Worm (Caenorhabditis elegans) whole organism, early embryonic: Measurements from ENCODE around the gene gba-1.

Experiments
- F13C5.2 ChIP-seq: sonication (generic microtip); optimal IDR thresholded peaks from 2 replicates; lab custom pipeline; 2017; ENCODE audit warnings: mild to moderate bottlenecking, missing genetic modification characterization, inconsistent platforms, missing compliant biosample characterization
- ama-1 ChIP-seq: fragments of 150-350 bp; optimal IDR thresholded peaks from 2 replicates; lab custom pipeline; 2014
- ets-7 ChIP-seq: sonication (generic microtip); optimal IDR thresholded peaks from 2 replicates; lab custom pipeline; 2016; ENCODE audit warnings: missing genotype, missing genetic modification characterization, missing compliant biosample characterization
- flt-1 ChIP-seq: fragments of 200-800 bp; sonication (Bioruptor generic); IDR thresholded peaks from 2 replicates; pipeline ENCODE4 v1.3.6; 2022; ENCODE audit warnings: missing genetic modification characterization, missing compliant biosample characterization
- hmg-4 ChIP-seq: fragments of 200-800 bp; sonication (Bioruptor generic); optimal IDR thresholded peaks from 2 replicates; lab custom pipeline; 2018; ENCODE audit warnings: mild to moderate bottlenecking, missing genetic modification characterization, missing compliant biosample characterization
- sea-1 ChIP-seq: fragments of 200-800 bp; sonication (Bioruptor generic); conservative IDR thresholded peaks from 2 replicates; pipeline ENCODE4 v1.3.6; 2022; ENCODE audit warnings: missing genetic modification characterization, missing compliant biosample characterization
- tbx-11 ChIP-seq: fragments of 200-800 bp; sonication (Bioruptor generic); IDR thresholded peaks from 2 replicates; pipeline ENCODE4 v1.3.6; 2022; ENCODE audit warnings: missing genetic modification characterization, missing compliant biosample characterization
- tbx-37 ChIP-seq: fragments of 200-800 bp; sonication (Bioruptor generic); conservative IDR thresholded peaks from 2 replicates; pipeline ENCODE4 v1.3.6; 2022; ENCODE audit warnings: missing genetic modification reagents, missing genetic modification characterization, missing compliant biosample characterization
- tra-4 ChIP-seq: sonication (generic microtip); optimal IDR thresholded peaks from 2 replicates; lab custom pipeline; 2017; ENCODE audit warnings: missing genetic modification characterization, missing compliant biosample characterization

DNA sequence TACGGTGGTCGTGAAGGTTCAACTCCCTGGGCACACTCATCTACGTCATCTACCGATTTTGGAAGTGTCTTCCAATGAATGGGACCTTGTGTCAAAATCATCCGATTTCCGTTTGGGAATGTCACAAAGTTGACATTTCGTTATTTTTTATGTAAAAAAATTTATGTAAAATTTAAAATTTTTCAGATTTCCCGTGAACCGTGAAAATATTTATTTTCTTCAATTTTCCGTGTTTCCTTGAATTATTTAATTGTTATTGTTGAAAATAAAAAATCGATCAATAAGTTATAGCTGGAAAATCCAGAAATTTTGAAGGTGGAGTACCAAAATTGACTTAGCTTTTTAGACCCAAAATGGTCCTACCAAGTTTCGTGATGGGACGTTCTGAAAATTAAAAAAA, 40.9 kb upstream of the gba-1 start, which contains the start of gene hpo-7:
- no peak for TF ChIP-seq ets-7 (tag; lab: Kevin White, UChicago)
- TF ChIP-seq F13C5.2 (tag; lab: Kevin White, UChicago): no peak
- no peak for TF ChIP-seq ama-1 (lab: Kevin White, UChicago)
- TF ChIP-seq sea-1 (GFP tag; lab: Robert Waterston, UW): no peak
- no peak for TF ChIP-seq tbx-37 (GFP tag; lab: Robert Waterston, UW)
- TF ChIP-seq tbx-11: no peak
- TF ChIP-seq hmg-4 (GFP tag; lab: Kevin White, UChicago): no peak
- no peak for TF ChIP-seq flt-1 (GFP tag; lab: Robert Waterston, UW)
- TF ChIP-seq tra-4 (tag; lab: Kevin White, UChicago): no peak
